Fruit fly (Drosophila melanogaster) whole organism, wandering third instar larva: ENCODE measurements around the gene yellow-b.

Experiments
- CG9705 ChIP-seq: fragments of 200-800 bp; sonication (Bioruptor generic); optimal IDR thresholded peaks from 2 replicates; lab custom pipeline; 2018; ENCODE audit warnings: missing biosample characterization, mild to moderate bottlenecking, missing genetic modification characterization
- CrebA ChIP-seq: fragments of 200-800 bp; sonication (Bioruptor generic); optimal IDR thresholded peaks from 2 replicates; lab custom pipeline; 2016; ENCODE audit warnings: missing biosample characterization, mild to moderate bottlenecking, missing genetic modification characterization, borderline replicate concordance
- Dfd ChIP-seq: fragments of >200 bp; optimal IDR thresholded peaks from 2 replicates; lab custom pipeline; 2017; ENCODE audit warnings: missing biosample characterization, missing genetic modification characterization
- HLH106 ChIP-seq: fragments of 200-800 bp; optimal IDR thresholded peaks from 3 replicates; lab custom pipeline; 2019; ENCODE audit warnings: missing biosample characterization, mild to moderate bottlenecking, missing genetic modification characterization, moderate library complexity
- Hr83 ChIP-seq: fragments of 200-300 bp; sonication (Bioruptor generic); optimal IDR thresholded peaks from 2 replicates; lab custom pipeline; 2016; ENCODE audit warnings: missing biosample characterization, mild to moderate bottlenecking, missing genetic modification characterization, moderate library complexity; ENCODE audit not compliant: poor library complexity, severe bottlenecking
- Jra ChIP-seq: sonication (Bioruptor generic); optimal IDR thresholded peaks from 2 replicates; lab custom pipeline; 2016; ENCODE audit warnings: missing biosample characterization, missing genetic modification characterization
- Mio ChIP-seq: sonication (Bioruptor generic); optimal IDR thresholded peaks from 2 replicates; lab custom pipeline; 2016; ENCODE audit warnings: missing biosample characterization, missing genetic modification characterization
- Myc ChIP-seq: fragments of >200 bp; optimal IDR thresholded peaks from 2 replicates; lab custom pipeline; 2017
- OdsH ChIP-seq: fragments of 200-800 bp; sonication (Bioruptor generic); optimal IDR thresholded peaks from 2 replicates; lab custom pipeline; 2016; ENCODE audit warnings: missing biosample characterization, mild to moderate bottlenecking, missing genetic modification characterization
- Rel ChIP-seq, 2 experiments: fragments of 200-800 bp; sonication (Bioruptor generic) in 1 of 2; optimal IDR thresholded peaks; 2 replicates in 1 of 2; 3 replicates in 1 of 2; lab custom pipeline; 2016 to 2019; ENCODE audit warnings: mild to moderate bottlenecking in 2 of 2, missing biosample characterization in 2 of 2, missing genetic modification characterization in 2 of 2, moderate library complexity in 1 of 2
- Sp1 ChIP-seq: fragments of 200-800 bp; sonication (Bioruptor generic); optimal IDR thresholded peaks from 3 replicates; lab custom pipeline; 2019; ENCODE audit warnings: missing biosample characterization, mild to moderate bottlenecking, missing genetic modification characterization, moderate library complexity
- Vsx2 ChIP-seq: fragments of 200-300, 225-300 bp; sonication (Bioruptor generic); optimal IDR thresholded peaks from 2 replicates; lab custom pipeline; 2018; ENCODE audit warnings: missing biosample characterization, missing genetic modification characterization; ENCODE audit not compliant: partially characterized antibody
- br ChIP-seq: fragments of 200-800 bp; sonication (Bioruptor generic); optimal IDR thresholded peaks from 2 replicates; lab custom pipeline; 2016; ENCODE audit warnings: missing biosample characterization, missing genetic modification characterization
- brk ChIP-seq: fragments of 200-800 bp; sonication (Bioruptor generic); optimal IDR thresholded peaks from 2 replicates; lab custom pipeline; 2016; ENCODE audit warnings: missing biosample characterization, mild to moderate bottlenecking, missing genetic modification characterization
- dl ChIP-seq, 2 experiments: fragments of 175-275, 200-275 bp in 1 of 2; fragments of 200-275 bp in 1 of 2; sonication (Bioruptor generic); optimal IDR thresholded peaks; lab custom pipeline; 2018; ENCODE audit warnings: mild to moderate bottlenecking in 2 of 2, missing biosample characterization in 2 of 2, missing genetic modification characterization in 2 of 2, moderate library complexity in 2 of 2; ENCODE audit not compliant: partially characterized antibody in 2 of 2, insufficient read depth in 1 of 2
- dmrt93B ChIP-seq: fragments of 200-800 bp; sonication (Bioruptor generic); optimal IDR thresholded peaks from 2 replicates; lab custom pipeline; 2018; ENCODE audit warnings: missing biosample characterization, mild to moderate bottlenecking, missing genetic modification characterization
- dsf ChIP-seq: sonication (Bioruptor generic); optimal IDR thresholded peaks from 2 replicates; lab custom pipeline; 2016; ENCODE audit warnings: missing biosample characterization, missing genetic modification characterization, borderline replicate concordance
- ey ChIP-seq: fragments of 200-800 bp; sonication (Bioruptor generic); optimal IDR thresholded peaks from 2 replicates; lab custom pipeline; 2016; ENCODE audit warnings: missing biosample characterization, missing genetic modification characterization
- fru ChIP-seq: fragments of 200-800 bp; sonication (Bioruptor generic); optimal IDR thresholded peaks from 3 replicates; lab custom pipeline; 2016; ENCODE audit warnings: missing biosample characterization, mild to moderate bottlenecking, missing genetic modification characterization
- h ChIP-seq: fragments of 200-800 bp; sonication (Bioruptor generic); optimal IDR thresholded peaks from 3 replicates; lab custom pipeline; 2016; ENCODE audit warnings: missing biosample characterization, mild to moderate bottlenecking, missing genetic modification characterization
- jim ChIP-seq: fragments of 175-275, 200-325 bp; sonication (Bioruptor generic); optimal IDR thresholded peaks from 2 replicates; lab custom pipeline; 2016; ENCODE audit warnings: missing biosample characterization, mild to moderate bottlenecking, missing genetic modification characterization
- lola ChIP-seq: fragments of >200 bp; optimal IDR thresholded peaks from 2 replicates; lab custom pipeline; 2017; ENCODE audit warnings: missing biosample characterization, missing genetic modification characterization
- pan ChIP-seq: fragments of >200 bp; optimal IDR thresholded peaks from 2 replicates; lab custom pipeline; 2017
- psq ChIP-seq: fragments of 200-800 bp; sonication (Bioruptor generic); optimal IDR thresholded peaks from 3 replicates; lab custom pipeline; 2017; ENCODE audit warnings: missing biosample characterization, mild to moderate bottlenecking, missing genetic modification characterization, moderate library complexity
- rgr ChIP-seq: fragments of 200-800 bp; sonication (Bioruptor generic); optimal IDR thresholded peaks from 3 replicates; lab custom pipeline; 2016; ENCODE audit warnings: missing biosample characterization, mild to moderate bottlenecking, missing genetic modification characterization
- sage ChIP-seq: fragments of 200-800 bp; sonication (Bioruptor generic); optimal IDR thresholded peaks from 2 replicates; lab custom pipeline; 2016; ENCODE audit warnings: missing biosample characterization, mild to moderate bottlenecking, missing genetic modification characterization
- sv ChIP-seq: fragments of 200-800 bp; sonication (Bioruptor generic); optimal IDR thresholded peaks from 3 replicates; lab custom pipeline; 2016; ENCODE audit warnings: missing biosample characterization, missing genetic modification characterization
- usp ChIP-seq: fragments of >200 bp; optimal IDR thresholded peaks from 2 replicates; lab custom pipeline; 2017; ENCODE audit warnings: missing biosample characterization, missing genetic modification characterization

Gene yellow-b

dm6 chr2L:16760504-16761417 is 6.6 kb downstream of the yellow-b start, which contains the start of gene ppk17:
Gene ppk17, minus strand, starts transcription at chr2L:16760554.
- TF ChIP-seq Vsx2 (GFP tag; lab: Kevin White, UChicago) (no peak), sv (GFP tag; lab: Kevin White, UChicago) (no peak), Myc (lab: Kevin White, UChicago) (no peak), Dfd (no peak), sage (GFP tag; lab: Kevin White, UChicago) (no peak), h (GFP tag; lab: Kevin White, UChicago) (no peak), psq (GFP tag; lab: Kevin White, UChicago) (no peak), CrebA (GFP tag; lab: Kevin White, UChicago) (no peak), pan (lab: Kevin White, UChicago) (no peak), Hr83 (GFP tag; lab: Kevin White, UChicago) (no peak), Sp1 (no peak), dl (GFP tag; optimal IDR thresholded peaks at IDR 0.05; lab: Kevin White, UChicago; ENCODE audit: insufficient read depth in 1 of 2, partially characterized antibody in 2 of 2) (no peak), Jra (GFP tag; lab: Kevin White, UChicago) (no peak), OdsH (no peak), dmrt93B (GFP tag; lab: Kevin White, UChicago) (no peak), usp (GFP tag; lab: Kevin White, UChicago) (no peak), dsf (no peak), rgr (GFP tag; lab: Kevin White, UChicago) (no peak)

- no peak for TF ChIP-seq OdsH
- TF ChIP-seq Vsx2 (GFP tag; lab: Kevin White, UChicago), result no peak
- TF ChIP-seq CrebA (GFP tag; lab: Kevin White, UChicago), result no peak
- no peak for TF ChIP-seq brk
- no peak for TF ChIP-seq Rel (GFP tag; optimal IDR thresholded peaks at IDR 0.05; lab: Kevin White, UChicago)
- no peak for TF ChIP-seq Rel (tag; optimal IDR thresholded peaks at IDR 0.05; lab: Kevin White, UChicago)
- TF ChIP-seq ey (GFP tag; lab: Kevin White, UChicago), result no peak
- no peak for TF ChIP-seq HLH106 (tag; lab: Kevin White, UChicago)
- no peak for TF ChIP-seq CG9705 (GFP tag; lab: Kevin White, UChicago)
- TF ChIP-seq h (GFP tag; lab: Kevin White, UChicago), result no peak
- no peak for TF ChIP-seq lola (GFP tag; lab: Kevin White, UChicago)
- no peak for TF ChIP-seq pan (lab: Kevin White, UChicago)
- TF ChIP-seq rgr (GFP tag; lab: Kevin White, UChicago), result no peak
Observed at dm6 chr2L:16761891-16762290, 7.8 kb downstream of the yellow-b start.

dm6 chr2L:16764480-16764879 is 10.3 kb downstream of the yellow-b start:
- TF ChIP-seq psq (GFP tag; lab: Kevin White, UChicago) (no peak), jim (GFP tag; lab: Kevin White, UChicago) (no peak), fru (GFP tag; lab: Kevin White, UChicago) (no peak), Mio (no peak), lola (GFP tag; lab: Kevin White, UChicago) (no peak), Rel (GFP tag; optimal IDR thresholded peaks at IDR 0.05; lab: Kevin White, UChicago) (no peak), Rel (tag; optimal IDR thresholded peaks at IDR 0.05; lab: Kevin White, UChicago) (no peak), br (GFP tag; lab: Kevin White, UChicago) (no peak), usp (GFP tag; lab: Kevin White, UChicago) (no peak), sv (GFP tag; lab: Kevin White, UChicago) (no peak), CG9705 (GFP tag; lab: Kevin White, UChicago) (no peak), Hr83 (GFP tag; lab: Kevin White, UChicago) (no peak), Vsx2 (GFP tag; lab: Kevin White, UChicago) (no peak), pan (lab: Kevin White, UChicago) (no peak)

- no peak for TF ChIP-seq Myc (lab: Kevin White, UChicago)
- no peak for TF ChIP-seq dsf
- no peak for TF ChIP-seq sv (GFP tag; lab: Kevin White, UChicago)
- TF ChIP-seq, all 38 proteins: peak for 0
Observed at dm6 chr2L:16766070-16766752, 12.1 kb downstream of the yellow-b start, which contains the start of gene Mhc. Gene Mhc, plus strand, starts transcription at chr2L:16766566.
